Worm (Caenorhabditis elegans): ENCODE measurements around the gene F02C9.2.

Gene F02C9.2

DNA sequence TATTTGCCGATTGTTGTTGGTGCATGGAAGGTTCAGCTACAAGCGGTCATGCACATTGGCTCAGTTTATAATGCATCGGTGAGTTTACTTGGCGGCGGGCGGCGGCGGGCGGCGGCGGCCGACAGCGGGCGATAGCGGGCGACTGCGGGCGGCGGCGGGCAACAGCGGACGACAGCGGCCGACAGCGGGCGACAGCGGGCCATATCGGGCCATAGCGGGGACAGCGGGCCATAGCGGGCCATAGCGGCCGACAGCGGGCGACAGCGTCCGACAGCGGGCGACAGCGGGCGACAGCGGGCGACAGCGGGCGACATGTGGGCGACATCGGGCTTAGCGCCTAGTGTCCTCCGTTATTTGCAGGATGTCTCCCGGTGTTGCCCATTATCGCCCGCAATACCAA lies 1.4 kb upstream of the F02C9.2 start:
- TF ChIP-seq lin-15B (tag; optimal IDR thresholded peaks at IDR 0.05) (no peak), elt-2 (tag; optimal IDR thresholded peaks at IDR 0.05) (no peak), ZK546.5 (tag; optimal IDR thresholded peaks at IDR 0.05) (no peak), tbx-2 (tag; optimal IDR thresholded peaks at IDR 0.05) (no peak), fos-1 (tag; optimal IDR thresholded peaks at IDR 0.05) (no peak)

DNA sequence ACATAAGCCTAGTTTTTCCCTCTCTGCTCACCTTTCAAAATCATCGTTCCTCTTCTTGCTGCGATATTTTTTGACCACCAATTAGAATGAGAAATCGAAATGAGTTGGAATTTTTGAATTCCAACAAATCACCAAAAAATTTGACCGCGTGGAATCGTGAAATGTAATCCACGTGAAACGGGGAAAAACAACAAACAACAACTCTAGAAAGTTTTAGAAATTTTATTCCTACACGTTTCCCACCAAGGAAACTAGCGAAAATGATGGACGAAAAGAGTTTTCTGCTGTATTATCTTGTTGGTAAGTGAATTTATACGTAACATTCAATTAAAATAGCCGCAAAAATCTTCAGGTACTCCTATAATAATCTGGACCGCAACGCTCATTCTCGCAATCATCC lies 5.0 kb downstream of the F02C9.2 start, which contains the start of the genes irld-3 and F02C9.1:
Gene irld-3, minus strand, starts transcription at position 101 of the 400 bp plus-strand sequence.
Gene F02C9.1, plus strand, starts transcription at position 216 of the 400 bp plus-strand sequence.
- TF ChIP-seq elt-3 (tag; optimal IDR thresholded peaks at IDR 0.05): no peak
- no peak for TF ChIP-seq nhr-23 (tag; optimal IDR thresholded peaks at IDR 0.05)
- no peak for TF ChIP-seq lsy-12 (tag; optimal IDR thresholded peaks at IDR 0.05)
- no peak for TF ChIP-seq zag-1 (tag; optimal IDR thresholded peaks at IDR 0.05)
- no peak for TF ChIP-seq nhr-43 (tag; optimal IDR thresholded peaks at IDR 0.05; ENCODE audit: poor library complexity, severe bottlenecking)
- no peak for TF ChIP-seq ZK546.5 (tag; optimal IDR thresholded peaks at IDR 0.05)
- no peak for TF ChIP-seq lin-15B (tag; optimal IDR thresholded peaks at IDR 0.05)
- no peak for TF ChIP-seq skn-1 (tag; optimal IDR thresholded peaks at IDR 0.05)
- TF ChIP-seq nhr-28 (tag; optimal IDR thresholded peaks at IDR 0.05): no peak
- no peak for TF ChIP-seq fos-1 (tag; optimal IDR thresholded peaks at IDR 0.05)
- TF ChIP-seq unc-39 (tag; optimal IDR thresholded peaks at IDR 0.05): no peak
- TF ChIP-seq lin-39 (tag; optimal IDR thresholded peaks at IDR 0.05): no peak
- no peak for TF ChIP-seq egl-27 (tag; optimal IDR thresholded peaks at IDR 0.05)
- TF ChIP-seq sea-2 (GFP tag; optimal IDR thresholded peaks at IDR 0.05): no peak
- no peak for TF ChIP-seq R02D3.7 (tag; optimal IDR thresholded peaks at IDR 0.05)

DNA sequence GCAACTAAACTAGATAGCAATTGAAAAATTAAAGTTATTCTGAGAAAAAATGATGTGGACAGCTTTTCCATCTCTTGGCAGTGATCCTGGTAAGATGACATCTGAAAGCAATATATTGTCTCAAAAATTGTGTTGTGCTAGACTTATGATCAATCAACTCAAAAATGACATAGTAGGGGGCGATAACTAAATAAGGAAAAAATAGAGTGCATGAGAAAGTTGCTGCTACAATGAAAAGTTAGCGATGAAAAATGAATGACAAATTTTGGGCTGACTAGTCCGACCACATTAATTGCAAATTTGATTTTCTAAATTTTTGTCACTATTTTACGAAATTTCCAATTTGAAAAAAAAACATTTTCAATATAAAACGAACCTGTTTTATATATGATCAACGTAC lies 7.7 kb downstream of the F02C9.2 start, which contains the start of gene srab-9:
Gene srab-9, minus strand, starts transcription at position 101 of the 400 bp plus-strand sequence.
- TF ChIP-seq pha-4 (tag; optimal IDR thresholded peaks at IDR 0.05): no peak
- no peak for TF ChIP-seq aly-2 (tag; optimal IDR thresholded peaks at IDR 0.05)
- TF ChIP-seq R02D3.7 (tag; optimal IDR thresholded peaks at IDR 0.05): no peak
- TF ChIP-seq ceh-9 (tag; optimal IDR thresholded peaks at IDR 0.05): no peak

DNA sequence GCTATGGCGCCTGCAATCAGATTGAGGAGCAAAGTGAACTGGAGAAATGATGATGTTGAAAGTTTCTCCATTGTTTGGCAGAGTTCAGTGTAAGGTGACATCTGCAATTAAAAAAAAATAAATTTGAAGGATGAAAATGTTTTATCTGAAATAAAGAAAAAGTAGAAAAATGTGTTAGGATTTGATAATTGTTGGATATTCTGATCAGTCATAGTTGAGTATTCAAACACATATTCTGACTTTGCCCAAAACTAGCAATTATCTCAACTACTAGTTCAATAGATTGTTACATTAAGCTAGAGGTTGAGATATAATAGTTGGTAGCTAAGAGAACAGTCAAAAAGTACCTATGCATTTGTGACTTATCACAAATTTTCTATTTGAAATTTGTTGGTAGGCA lies 11.0 kb downstream of the F02C9.2 start, which contains the start of gene srab-10:
Gene srab-10, minus strand, starts transcription at position 101 of the 400 bp plus-strand sequence.
- TF ChIP-seq nhr-11 (tag; optimal IDR thresholded peaks at IDR 0.05): no peak
- TF ChIP-seq jun-1 (tag; optimal IDR thresholded peaks at IDR 0.05): no peak
- no peak for TF ChIP-seq pqm-1 (tag; optimal IDR thresholded peaks at IDR 0.05)
- no peak for TF ChIP-seq elt-2 (tag; optimal IDR thresholded peaks at IDR 0.05)
- no peak for TF ChIP-seq elt-1 (tag; optimal IDR thresholded peaks at IDR 0.05)
- no peak for TF ChIP-seq mdl-1 (tag; optimal IDR thresholded peaks at IDR 0.05)
- no peak for TF ChIP-seq ztf-4 (tag; optimal IDR thresholded peaks at IDR 0.05)
- TF ChIP-seq mml-1 (tag; optimal IDR thresholded peaks at IDR 0.05): no peak
- no peak for TF ChIP-seq ceh-16 (tag; optimal IDR thresholded peaks at IDR 0.05)
- no peak for TF ChIP-seq nhr-28 (tag; optimal IDR thresholded peaks at IDR 0.05)

DNA sequence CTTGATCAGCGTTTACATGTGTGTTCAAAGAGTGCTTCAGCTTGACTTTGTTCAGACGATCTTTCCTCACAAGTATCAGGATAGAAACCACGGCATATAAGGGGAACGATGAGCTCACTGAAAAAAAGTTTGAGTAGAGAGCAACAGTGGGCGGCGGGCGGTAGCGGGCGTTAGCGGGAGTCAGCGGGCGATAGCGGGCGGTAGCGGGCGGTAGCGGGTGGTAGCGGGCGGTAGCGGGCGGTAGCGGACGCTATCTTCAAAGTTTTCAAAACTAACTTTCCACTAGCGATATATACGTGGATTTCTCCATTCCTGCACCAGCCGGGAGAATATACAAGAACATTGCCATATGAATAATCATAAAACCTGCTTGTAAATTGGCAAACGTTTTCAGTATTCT lies 11.7 kb downstream of the F02C9.2 start:
- no peak for TF ChIP-seq egl-27 (tag; optimal IDR thresholded peaks at IDR 0.05)
- TF ChIP-seq lin-39 (tag; optimal IDR thresholded peaks at IDR 0.05): no peak
- TF ChIP-seq fos-1 (tag; optimal IDR thresholded peaks at IDR 0.05): no peak
- TF ChIP-seq tbx-2 (tag; optimal IDR thresholded peaks at IDR 0.05): no peak

DNA sequence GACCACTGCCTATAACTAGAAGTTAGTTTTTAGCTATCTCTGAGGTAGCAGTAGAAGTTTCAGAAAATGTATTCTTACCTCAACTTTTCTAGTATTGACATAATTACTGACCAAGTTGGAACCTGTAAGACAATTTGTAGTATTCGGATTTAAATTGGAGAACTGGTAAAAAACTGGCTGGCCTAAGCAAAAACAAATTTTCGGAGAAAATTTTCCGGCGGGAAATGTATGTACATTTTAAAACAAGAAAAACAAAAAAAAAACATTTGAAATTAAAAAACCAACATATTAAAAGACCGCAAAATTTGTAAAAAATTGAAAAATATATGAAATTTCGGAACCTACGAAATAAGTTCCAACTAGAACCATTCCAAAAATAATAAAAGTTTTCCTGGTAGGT lies 13.4 kb downstream of the F02C9.2 start, which contains the start of gene srab-11:
Gene srab-11, minus strand, starts transcription at position 101 of the 400 bp plus-strand sequence.
- TF ChIP-seq nhr-12 (tag; optimal IDR thresholded peaks at IDR 0.05) (no peak), snpc-4 (tag; optimal IDR thresholded peaks at IDR 0.05) (no peak), elt-2 (tag; optimal IDR thresholded peaks at IDR 0.05) (no peak)

DNA sequence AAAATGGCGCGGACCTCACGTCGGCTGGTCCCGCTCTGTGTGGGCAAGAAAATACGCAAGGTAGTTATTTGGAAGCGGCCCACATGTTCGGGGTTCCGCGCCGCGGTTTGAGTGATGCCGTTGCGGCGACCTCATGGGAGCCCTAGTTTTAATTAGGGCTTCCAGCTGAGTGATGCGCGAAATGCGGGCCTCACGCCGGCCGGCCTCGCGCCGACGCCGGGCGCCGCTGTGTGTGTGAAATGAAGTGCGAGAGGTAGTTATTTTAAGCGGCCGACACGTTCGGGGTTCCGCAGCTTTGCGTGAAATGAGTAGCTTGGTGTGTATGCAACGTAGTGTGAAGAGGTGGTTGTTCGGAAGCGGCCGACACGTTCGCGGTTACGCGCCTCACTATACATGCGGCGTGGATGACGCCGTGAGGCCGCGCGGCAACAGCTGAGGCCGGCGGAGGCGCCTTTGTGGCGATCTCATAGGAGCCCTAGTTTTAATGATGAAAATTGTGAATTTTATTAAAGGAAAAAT lies 16.5 kb downstream of the F02C9.2 start:
- TF ChIP-seq zag-1 (tag; optimal IDR thresholded peaks at IDR 0.05): no peak
- no peak for TF ChIP-seq fkh-2 (tag; optimal IDR thresholded peaks at IDR 0.05)
- no peak for TF ChIP-seq nhr-76 (tag; optimal IDR thresholded peaks at IDR 0.05)
- no peak for TF ChIP-seq pha-4 (tag; optimal IDR thresholded peaks at IDR 0.05)
- no peak for TF ChIP-seq lsy-12 (tag; optimal IDR thresholded peaks at IDR 0.05)
- TF ChIP-seq nfya-1 (tag; optimal IDR thresholded peaks at IDR 0.05; ENCODE audit: insufficient read depth): no peak
- TF ChIP-seq nhr-28 (tag; optimal IDR thresholded peaks at IDR 0.05): no peak
- TF ChIP-seq nhr-237 (tag; optimal IDR thresholded peaks at IDR 0.05): no peak
- no peak for TF ChIP-seq sea-2 (GFP tag; optimal IDR thresholded peaks at IDR 0.05)
- no peak for TF ChIP-seq ama-1 (optimal IDR thresholded peaks at IDR 0.05)
- no peak for TF ChIP-seq elt-2 (tag; optimal IDR thresholded peaks at IDR 0.05)
- no peak for TF ChIP-seq aly-2 (tag; optimal IDR thresholded peaks at IDR 0.05)
- TF ChIP-seq unc-39 (tag; optimal IDR thresholded peaks at IDR 0.05): no peak
- no peak for TF ChIP-seq elt-1 (tag; optimal IDR thresholded peaks at IDR 0.05)
- TF ChIP-seq ceh-82 (tag; optimal IDR thresholded peaks at IDR 0.05): no peak
- TF ChIP-seq nhr-77 (tag; optimal IDR thresholded peaks at IDR 0.05): no peak
- TF ChIP-seq unc-62 (GFP tag; optimal IDR thresholded peaks at IDR 0.05): no peak
- TF ChIP-seq egl-5 (tag; optimal IDR thresholded peaks at IDR 0.05): no peak
- TF ChIP-seq ceh-16 (tag; optimal IDR thresholded peaks at IDR 0.05): no peak

Data from whole organism, L3 larva.